3 fruit fly cellular contexts compared by ENCODE assay signal in the genomic region with DNA sequence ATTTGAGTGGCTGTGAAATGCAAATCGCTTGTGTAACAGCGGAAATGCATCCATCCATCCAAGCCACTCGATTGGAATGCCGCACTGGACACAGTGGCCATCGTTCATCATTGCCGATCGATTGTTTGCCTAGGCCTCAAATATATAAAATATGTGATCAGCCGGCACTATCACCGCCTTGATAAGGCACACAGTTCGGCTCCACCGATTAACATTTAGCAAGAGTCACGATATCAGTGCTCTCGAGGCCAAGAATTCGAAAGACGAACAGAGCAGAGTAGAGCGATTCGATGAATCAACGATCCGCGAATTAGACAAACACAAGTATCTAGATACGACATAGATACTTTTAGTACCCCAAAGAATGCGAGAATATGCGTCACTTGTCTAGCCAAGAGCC.
TF ChIP-seq lines count a peak whose summit lies in the region.

No protein-coding gene starts in this region.

- no peak for TF ChIP-seq CTCF in whole organism, embryonic (GFP tag; optimal IDR thresholded peaks at IDR 0.05; lab: Kevin White, UChicago)

TF ChIP-seq in whole organism, adult, 20 proteins besides CTCF, POLR2A, EP300 and RAD21:
- no peak for TF ChIP-seq toe (GFP tag; optimal IDR thresholded peaks at IDR 0.05; lab: Kevin White, UChicago)
- TF ChIP-seq cic (GFP tag; optimal IDR thresholded peaks at IDR 0.05; lab: Kevin White, UChicago) = peak; percentile 4

TF ChIP-seq in whole organism, embryonic, 481 proteins besides CTCF, POLR2A, EP300 and RAD21:
- TF ChIP-seq exex (tag; optimal IDR thresholded peaks at IDR 0.05; lab: Kevin White, UChicago) (peak; percentile 79), CG9215 (GFP tag; IDR thresholded peaks at IDR 0.05; lab: Robert Waterston, UW) (no peak), GATAe (GFP tag; conservative IDR thresholded peaks at IDR 0.05; lab: Robert Waterston, UW) (peak; percentile 51; the same call in 1 of the 2 replicates), Sry-β (GFP tag; optimal IDR thresholded peaks at IDR 0.05; lab: Kevin White, UChicago) (no peak), Med (GFP tag; lab: Kevin White, UChicago) (peak; percentile 52), mirr (GFP tag; optimal IDR thresholded peaks at IDR 0.05; lab: Kevin White, UChicago) (peak; percentile 45), sd (tag; optimal IDR thresholded peaks at IDR 0.05; lab: Kevin White, UChicago) (peak; percentile 84), HmgZ (tag; optimal IDR thresholded peaks at IDR 0.05; lab: Kevin White, UChicago) (peak; percentile 1)

TF ChIP-seq in whole organism, prepupa, 60 proteins besides CTCF, POLR2A, EP300 and RAD21:
- no peak for TF ChIP-seq ss (GFP tag; optimal IDR thresholded peaks at IDR 0.05; lab: Kevin White, UChicago)
- peak; percentile 93 for TF ChIP-seq svp (GFP tag; lab: Kevin White, UChicago)
